Worm (Caenorhabditis elegans) whole organism, L2 larva: ENCODE results near the gene pqn-78.
"Not testable (repeated sequence)": the region's sequence is repeated elsewhere in the genome, so short reads cannot be mapped to it uniquely, and the experiment has no call there.

Source experiments
- lsy-2 ChIP-seq, 2 experiments: fragments of 150-350 bp in 1 of 2; sonication (generic microtip) in 1 of 2; optimal IDR thresholded peaks; 2 replicates each; lab custom pipeline; 2014 to 2017; ENCODE audit warnings: missing biosample characterization in 2 of 2, missing genetic modification characterization in 2 of 2
- snpc-4 ChIP-seq: fragments of 150-350 bp; optimal IDR thresholded peaks from 2 replicates; lab custom pipeline; 2014; ENCODE audit warnings: missing biosample characterization, missing genetic modification characterization
- unc-39 ChIP-seq: fragments of 150-350 bp; optimal IDR thresholded peaks from 2 replicates; lab custom pipeline; 2014; ENCODE audit warnings: missing biosample characterization, missing genetic modification characterization
- unc-62 ChIP-seq: fragments of 150-350 bp; optimal IDR thresholded peaks from 2 replicates; lab custom pipeline; 2014; ENCODE audit warnings: missing biosample characterization, missing genetic modification reagents, missing genetic modification characterization

DNA sequence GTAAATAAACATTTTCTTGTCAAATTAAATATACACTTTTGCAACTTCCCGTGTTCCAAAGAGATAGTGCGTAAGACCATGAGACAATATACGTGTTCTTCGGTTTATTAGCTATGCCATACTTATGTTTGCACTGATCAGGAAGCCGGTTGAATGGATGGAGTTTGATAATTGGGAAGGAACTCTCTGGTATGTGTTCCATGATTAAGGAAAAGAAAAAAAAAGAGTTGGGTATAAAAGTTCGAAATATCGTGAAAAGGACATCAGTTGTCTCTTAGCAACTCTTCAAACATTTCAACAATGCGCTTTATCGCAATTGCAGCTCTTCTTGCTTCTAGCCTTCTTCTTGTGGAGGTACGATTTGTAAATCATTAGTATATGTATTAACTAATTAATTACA lies 16.0 kb downstream of the pqn-78 start, which contains the start of gene pqn-76:
- not testable (repeated sequence) for TF ChIP-seq unc-39 (tag; lab: Kevin White, UChicago); snpc-4 (tag; lab: Kevin White, UChicago); lsy-2 (tag; optimal IDR thresholded peaks at IDR 0.05; lab: Kevin White, UChicago); unc-62 (GFP tag; lab: Kevin White, UChicago)
